Fruit fly (Drosophila melanogaster) whole organism: Measurements from ENCODE around the gene CkIalpha.

Source experiments
- CG8478 ChIP-seq: fragments of >200 bp; optimal IDR thresholded peaks from 2 replicates; lab custom pipeline; 2018; ENCODE audit warnings: inconsistent platforms
- EcR ChIP-seq, 2 experiments: fragments of >200 bp; optimal IDR thresholded peaks; 2 replicates each; lab custom pipeline; 2017; ENCODE audit warnings: missing biosample characterization in 2 of 2, missing genetic modification characterization in 2 of 2, missing genetic modification reagents in 2 of 2
- psq ChIP-seq: fragments of >200 bp; optimal IDR thresholded peaks from 2 replicates; lab custom pipeline; 2017

DNA sequence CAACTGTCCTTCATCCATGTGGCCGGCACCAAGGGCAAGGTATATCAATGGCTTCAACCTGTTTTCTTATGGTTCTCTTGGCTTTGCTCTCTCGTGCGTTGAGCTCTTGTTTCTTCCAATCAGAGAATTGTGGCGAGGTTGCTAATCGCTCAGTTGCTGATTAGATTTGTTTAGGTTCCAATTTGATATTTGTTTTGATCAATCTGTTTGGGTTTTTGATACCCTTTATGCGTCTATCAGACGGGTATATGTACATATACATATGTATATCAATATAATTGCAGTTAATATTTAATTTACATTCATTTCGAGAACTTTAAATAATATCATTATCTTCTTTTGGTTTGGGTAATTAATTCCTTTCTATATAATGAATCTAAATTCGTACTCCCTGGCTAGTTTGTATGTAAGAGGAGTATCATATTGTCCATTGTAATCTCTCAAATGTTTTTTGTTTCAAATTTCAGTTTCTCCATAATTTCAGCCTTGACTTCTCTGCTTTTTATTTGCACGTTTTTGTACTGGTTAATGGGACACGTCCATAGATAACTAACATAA, 40.1 kb upstream of the CkIalpha start:
- TF ChIP-seq psq (lab: Kevin White, UChicago) (no peak), CG8478 (lab: Kevin White, UChicago) (no peak), EcR (GFP tag; optimal IDR thresholded peaks at IDR 0.05; lab: Kevin White, UChicago) (no peak)
